Worm (Caenorhabditis elegans) whole organism, L1 larva: ENCODE data around the gene nlp-2.
A peak's percentile ranks its signal among the peaks of the same experiment; 100 is the strongest.

Experiments used
- C04F5.9 ChIP-seq: sonication (generic microtip); optimal IDR thresholded peaks from 2 replicates; lab custom pipeline; 2016; ENCODE audit warnings: missing genetic modification characterization, missing compliant biosample characterization
- C16A3.4 ChIP-seq: fragments of 150-350 bp; optimal IDR thresholded peaks from 2 replicates; lab custom pipeline; 2014; ENCODE audit warnings: missing biosample characterization, missing genetic modification characterization
- aha-1 ChIP-seq: fragments of 150-350 bp; optimal IDR thresholded peaks from 2 replicates; lab custom pipeline; 2014; ENCODE audit warnings: missing biosample characterization, missing genetic modification characterization
- ama-1 ChIP-seq: fragments of 150-350 bp; optimal IDR thresholded peaks from 2 replicates; lab custom pipeline; 2014
- irx-1 ChIP-seq: sonication (generic microtip); optimal IDR thresholded peaks from 2 replicates; lab custom pipeline; 2016; ENCODE audit warnings: missing genetic modification characterization, missing compliant biosample characterization
- mdl-1 ChIP-seq, 2 experiments: fragments of 150-350 bp; optimal IDR thresholded peaks; 2 replicates each; lab custom pipeline; 2014 to 2017; ENCODE audit warnings: missing biosample characterization in 2 of 2, missing genetic modification characterization in 2 of 2, inconsistent platforms in 1 of 2
- nhr-12 ChIP-seq: sonication (generic microtip); optimal IDR thresholded peaks from 2 replicates; lab custom pipeline; 2017; ENCODE audit warnings: missing biosample characterization, missing genetic modification characterization
- tlp-1 ChIP-seq: fragments of 150-350 bp; optimal IDR thresholded peaks from 2 replicates; lab custom pipeline; 2014; ENCODE audit warnings: missing biosample characterization, missing genetic modification characterization
- unc-86 ChIP-seq: sonication (generic microtip); optimal IDR thresholded peaks from 2 replicates; lab custom pipeline; 2016; ENCODE audit warnings: missing genetic modification characterization, missing compliant biosample characterization
- ztf-11 ChIP-seq, 2 experiments: sonication (generic microtip); optimal IDR thresholded peaks; 2 replicates each; lab custom pipeline; 2016 to 2017; ENCODE audit warnings: missing genetic modification characterization in 2 of 2, missing biosample characterization in 1 of 2, missing compliant biosample characterization in 1 of 2

DNA sequence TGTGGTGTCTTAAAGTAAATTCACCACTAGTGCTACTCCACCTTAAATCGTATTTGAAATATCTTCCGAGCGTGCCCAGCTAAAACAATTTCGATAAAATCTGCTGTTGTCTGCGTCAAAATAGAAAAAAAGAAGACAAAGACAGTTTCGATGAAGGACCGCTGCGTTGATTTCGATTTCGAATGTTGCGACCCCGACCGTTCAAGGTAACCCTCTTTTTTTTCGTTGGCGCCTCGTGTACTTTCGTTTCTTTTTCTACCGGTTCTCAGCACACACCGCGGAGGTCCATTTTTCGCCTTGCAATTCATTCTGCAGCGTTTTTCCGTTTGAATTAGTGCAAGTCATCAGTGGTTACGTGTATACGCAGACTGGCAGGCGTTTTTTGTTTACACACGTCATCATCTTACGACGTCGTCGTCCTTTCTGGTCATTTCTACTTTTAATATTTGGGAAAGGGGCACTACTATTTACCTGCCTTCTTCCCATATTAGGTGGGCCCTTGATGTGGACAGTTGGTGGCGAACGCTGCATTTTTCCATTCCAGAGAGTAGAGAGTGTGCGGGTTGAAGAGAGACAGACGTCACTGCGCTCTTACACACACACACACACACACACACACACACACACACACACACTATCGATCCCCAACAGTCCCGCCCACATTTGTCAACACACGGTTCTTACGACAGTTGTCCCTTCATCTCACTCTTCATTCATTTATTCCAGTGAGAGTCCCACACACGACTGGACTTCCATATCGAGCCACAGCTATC lies 23.7 kb upstream of the nlp-2 start:
- TF ChIP-seq C16A3.4 (no peak), ztf-11 (tag; optimal IDR thresholded peaks at IDR 0.05; lab: Kevin White, UChicago) (no peak), nhr-12 (tag; lab: Kevin White, UChicago) (no peak), unc-86 (tag; lab: Kevin White, UChicago) (no peak), irx-1 (tag; lab: Kevin White, UChicago) (no peak), mdl-1 (tag; optimal IDR thresholded peaks at IDR 0.05; lab: Kevin White, UChicago) (peak in 1 of 2 experiments; percentile 6), tlp-1 (tag; lab: Kevin White, UChicago) (no peak), ama-1 (lab: Kevin White, UChicago) (no peak), aha-1 (no peak), C04F5.9 (tag; lab: Kevin White, UChicago) (no peak)
